Worm (Caenorhabditis elegans) whole organism, L3 larva: Measurements from ENCODE around the gene T04A6.2.

Experiments
- nhr-12 ChIP-seq: fragments of 150-350 bp; optimal IDR thresholded peaks from 2 replicates; lab custom pipeline; 2014; ENCODE audit warnings: missing biosample characterization, missing genetic modification characterization
- zag-1 ChIP-seq: fragments of 150-350 bp; optimal IDR thresholded peaks from 2 replicates; lab custom pipeline; 2014; ENCODE audit warnings: missing biosample characterization, missing genetic modification characterization

- TF ChIP-seq nhr-12 (tag; lab: Kevin White, UChicago) (no peak), zag-1 (tag; lab: Kevin White, UChicago) (no peak)
Measured at ce11 chrIII:7571726-7572125, 42.9 kb upstream of the T04A6.2 start.
